Fruit fly (Drosophila melanogaster): ENCODE results near the gene Sfp24Bd.

The Sfp24Bd gene

DNA sequence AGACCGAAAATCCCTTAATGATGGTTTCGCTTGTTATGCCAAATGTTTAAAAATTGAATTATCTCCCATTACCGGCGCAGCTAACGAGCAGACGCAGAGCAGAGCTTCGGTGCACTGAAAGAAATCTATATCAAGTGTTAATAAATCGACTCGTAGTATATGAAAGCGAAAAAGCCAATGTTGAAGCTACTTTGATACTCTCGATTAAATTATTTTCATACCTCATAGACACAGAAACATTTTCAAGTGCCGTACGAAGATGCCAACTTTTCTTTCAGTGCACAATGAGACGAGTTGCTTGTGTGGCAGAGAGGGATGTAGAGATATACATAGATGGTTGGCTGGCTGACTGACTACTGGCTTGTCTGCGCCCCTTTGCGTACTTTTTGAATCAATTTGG lies 6.8 kb upstream of the Sfp24Bd start (continued):
- TF ChIP-seq D (optimal IDR thresholded peaks at IDR 0.05): no peak
- peak; percentile 40 for TF ChIP-seq D (GFP tag; optimal IDR thresholded peaks at IDR 0.05)
- TF ChIP-seq zf30C (GFP tag; optimal IDR thresholded peaks at IDR 0.05): peak; percentile 14
- peak; percentile 29; the same call in 1 of the 2 replicates for TF ChIP-seq CG1024 (GFP tag; IDR thresholded peaks at IDR 0.05)
- TF ChIP-seq CG6765 (GFP tag; optimal IDR thresholded peaks at IDR 0.05): no peak
- TF ChIP-seq pan (optimal IDR thresholded peaks at IDR 0.05): no peak
- TF ChIP-seq pan (GFP tag; optimal IDR thresholded peaks at IDR 0.05 in 1 of 2, IDR thresholded peaks at IDR 0.05 in 1 of 2): no peak
- no peak for TF ChIP-seq crol (GFP tag; IDR thresholded peaks at IDR 0.05)
- peak; percentile 25 for TF ChIP-seq Sox102F (GFP tag; optimal IDR thresholded peaks at IDR 0.05)
- no peak for TF ChIP-seq CG7271 (tag; optimal IDR thresholded peaks at IDR 0.05)
- peak; percentile 24 for TF ChIP-seq Chrac-16 (GFP tag; optimal IDR thresholded peaks at IDR 0.05)
- 0 out of 2 replicates have a peak, but pooled peaks have one; percentile 6 for TF ChIP-seq sim (GFP tag; IDR thresholded peaks at IDR 0.05)
- TF ChIP-seq Sox100B (GFP tag; optimal IDR thresholded peaks at IDR 0.05): no peak
- no peak for TF ChIP-seq CG2120 (GFP tag; optimal IDR thresholded peaks at IDR 0.05)
- no peak for TF ChIP-seq NC2β (GFP tag; optimal IDR thresholded peaks at IDR 0.05)
- TF ChIP-seq jigr1 (GFP tag; IDR thresholded peaks at IDR 0.05): no peak
- peak; percentile 67 for TF ChIP-seq dmrt11E (tag; optimal IDR thresholded peaks at IDR 0.05)
- TF ChIP-seq CG11398 (GFP tag; optimal IDR thresholded peaks at IDR 0.05): no peak
- peak; percentile 8 for TF ChIP-seq CG16815 (GFP tag; optimal IDR thresholded peaks at IDR 0.05)
- TF ChIP-seq CG7786 (GFP tag; optimal IDR thresholded peaks at IDR 0.05): no peak
- TF ChIP-seq dati (GFP tag; IDR thresholded peaks at IDR 0.05): no peak
- no peak for TF ChIP-seq CG12769 (tag; optimal IDR thresholded peaks at IDR 0.05)
- TF ChIP-seq ac (GFP tag; optimal IDR thresholded peaks at IDR 0.05): no peak
- TF ChIP-seq CG12391 (tag; optimal IDR thresholded peaks at IDR 0.05): peak; percentile 29
- no peak for TF ChIP-seq gsb (GFP tag; IDR thresholded peaks at IDR 0.05)
- peak; percentile 17 for TF ChIP-seq CG4424 (GFP tag; optimal IDR thresholded peaks at IDR 0.05)
- TF ChIP-seq CG3065 (GFP tag; optimal IDR thresholded peaks at IDR 0.05): no peak
- TF ChIP-seq ci (GFP tag; IDR thresholded peaks at IDR 0.05): peak; percentile 69
- TF ChIP-seq B-H2 (GFP tag; optimal IDR thresholded peaks at IDR 0.05): no peak
- no peak for TF ChIP-seq BEAF-32 (GFP tag; optimal IDR thresholded peaks at IDR 0.05)
- no peak for TF ChIP-seq NfI (GFP tag; optimal IDR thresholded peaks at IDR 0.05)
- no peak for TF ChIP-seq CG4282 (GFP tag; optimal IDR thresholded peaks at IDR 0.05)
- no peak for TF ChIP-seq danr (GFP tag; IDR thresholded peaks at IDR 0.05)
- no peak for TF ChIP-seq slou (GFP tag; optimal IDR thresholded peaks at IDR 0.05)
- no peak for TF ChIP-seq repo (GFP tag; optimal IDR thresholded peaks at IDR 0.05)
- no peak for TF ChIP-seq CG13123 (GFP tag; optimal IDR thresholded peaks at IDR 0.05)
- TF ChIP-seq tap (tag; optimal IDR thresholded peaks at IDR 0.05): peak; percentile 11
- TF ChIP-seq Ravus (GFP tag; IDR thresholded peaks at IDR 0.05): no peak
- TF ChIP-seq vfl (GFP tag; optimal IDR thresholded peaks at IDR 0.05): no peak
- peak; percentile 55 for TF ChIP-seq CG10959 (GFP tag; IDR thresholded peaks at IDR 0.05)
- no peak for TF ChIP-seq vnd (GFP tag; IDR thresholded peaks at IDR 0.05; ENCODE audit: partially characterized antibody)
- no peak for TF ChIP-seq slp2 (GFP tag; optimal IDR thresholded peaks at IDR 0.05)
- no peak for TF ChIP-seq seq (GFP tag; IDR thresholded peaks at IDR 0.05)
- no peak for TF ChIP-seq Ets97D (GFP tag; optimal IDR thresholded peaks at IDR 0.05)
- no peak for TF ChIP-seq CG9876 (GFP tag; optimal IDR thresholded peaks at IDR 0.05)
- no peak for TF ChIP-seq insv (GFP tag; optimal IDR thresholded peaks at IDR 0.05)
- no peak for TF ChIP-seq CG11093 (GFP tag; IDR thresholded peaks at IDR 0.05)
- TF ChIP-seq HLH3B (GFP tag; IDR thresholded peaks at IDR 0.05): 0 out of 2 replicates have a peak, but pooled peaks have one; percentile 17
- no peak for TF ChIP-seq CG11695 (GFP tag; IDR thresholded peaks at IDR 0.05)
- no peak for TF ChIP-seq YL-1 (GFP tag; optimal IDR thresholded peaks at IDR 0.05)
- no peak for TF ChIP-seq Oaz (GFP tag; IDR thresholded peaks at IDR 0.05)
- no peak for TF ChIP-seq tna (GFP tag; IDR thresholded peaks at IDR 0.05; ENCODE audit: partially characterized antibody)
- TF ChIP-seq CG33213 (GFP tag; optimal IDR thresholded peaks at IDR 0.05): no peak
